Fruit fly (Drosophila melanogaster): Measurements from ENCODE around the gene CG7049.
A peak's percentile ranks its signal among the peaks of the same experiment; 100 is the strongest.

Gene CG7049

dm6 chr3L:223019-223902 lies 47.2 kb upstream of the CG7049 start, which contains the start of the genes pyx and CG33229 (continued):
- no peak for TF ChIP-seq CrebA (GFP tag; optimal IDR thresholded peaks at IDR 0.05; ENCODE audit: borderline replicate concordance)
- TF ChIP-seq dmrt93B (GFP tag; optimal IDR thresholded peaks at IDR 0.05) = peak; percentile 73
- TF ChIP-seq woc (GFP tag; optimal IDR thresholded peaks at IDR 0.05) = peak; percentile 37
- no peak for TF ChIP-seq CG32264 (GFP tag; optimal IDR thresholded peaks at IDR 0.05)
- TF ChIP-seq rgr (GFP tag; optimal IDR thresholded peaks at IDR 0.05) = peak; percentile 58
- peak in 1 of 2 experiments; percentile 81 for TF ChIP-seq foxo (GFP tag; optimal IDR thresholded peaks at IDR 0.05)

- TF ChIP-seq brk (GFP tag; optimal IDR thresholded peaks at IDR 0.05) (no peak), sage (GFP tag; optimal IDR thresholded peaks at IDR 0.05) (no peak), h (GFP tag; optimal IDR thresholded peaks at IDR 0.05) (no peak), sv (GFP tag; optimal IDR thresholded peaks at IDR 0.05) (no peak), fru (GFP tag; optimal IDR thresholded peaks at IDR 0.05) (no peak)
These were observed 41.6 kb upstream of the CG7049 start, which contains the start of gene CG13877 for dm6 chr3L:217480-218118. CG13877 (plus strand) TSS chr3L:218068.

dm6 chr3L:216325-216724 lies 40.3 kb upstream of the CG7049 start, which contains the start of gene Kaz1-ORFB:
Kaz1-ORFB (plus strand) TSS chr3L:216625.
- TF ChIP-seq dl (GFP tag; optimal IDR thresholded peaks at IDR 0.05; ENCODE audit: insufficient read depth in 1 of 2, partially characterized antibody in 2 of 2) (no peak), dmrt93B (GFP tag; optimal IDR thresholded peaks at IDR 0.05) (no peak), OdsH (GFP tag; optimal IDR thresholded peaks at IDR 0.05) (no peak), Abd-B (GFP tag; optimal IDR thresholded peaks at IDR 0.05) (no peak), brk (GFP tag; optimal IDR thresholded peaks at IDR 0.05) (no peak), N (GFP tag; optimal IDR thresholded peaks at IDR 0.05) (no peak), Sp1 (GFP tag; optimal IDR thresholded peaks at IDR 0.05) (no peak), CG32264 (GFP tag; optimal IDR thresholded peaks at IDR 0.05) (no peak), br (GFP tag; optimal IDR thresholded peaks at IDR 0.05) (no peak), foxo (GFP tag; optimal IDR thresholded peaks at IDR 0.05) (no peak), Dfd (GFP tag; optimal IDR thresholded peaks at IDR 0.05) (no peak), CrebA (GFP tag; optimal IDR thresholded peaks at IDR 0.05; ENCODE audit: borderline replicate concordance) (no peak), Hr83 (GFP tag; optimal IDR thresholded peaks at IDR 0.05; ENCODE audit: poor library complexity, severe bottlenecking) (no peak), Myc (optimal IDR thresholded peaks at IDR 0.05) (no peak), sv (GFP tag; optimal IDR thresholded peaks at IDR 0.05) (no peak)

- TF ChIP-seq Myc (optimal IDR thresholded peaks at IDR 0.05) = no peak
- TF ChIP-seq OdsH (GFP tag; optimal IDR thresholded peaks at IDR 0.05) = no peak
- no peak for TF ChIP-seq Hnf4 (GFP tag; optimal IDR thresholded peaks at IDR 0.05)
- no peak for TF ChIP-seq foxo (GFP tag; optimal IDR thresholded peaks at IDR 0.05)
- no peak for TF ChIP-seq Dfd (GFP tag; optimal IDR thresholded peaks at IDR 0.05)
- TF ChIP-seq h (GFP tag; optimal IDR thresholded peaks at IDR 0.05) = no peak
- no peak for TF ChIP-seq ey (GFP tag; optimal IDR thresholded peaks at IDR 0.05)
- no peak for TF ChIP-seq rgr (GFP tag; optimal IDR thresholded peaks at IDR 0.05)
- TF ChIP-seq brk (GFP tag; optimal IDR thresholded peaks at IDR 0.05) = no peak
- TF ChIP-seq dsf (GFP tag; optimal IDR thresholded peaks at IDR 0.05; ENCODE audit: borderline replicate concordance) = no peak
These were observed 36.5 kb upstream of the CG7049 start, which contains the start of the genes thoc7 and Dis3l2 for dm6 chr3L:212520-212919. thoc7 (minus strand) TSS chr3L:212687. Dis3l2 (plus strand) TSS chr3L:212709.

- TF ChIP-seq psq (GFP tag; optimal IDR thresholded peaks at IDR 0.05) = peak; percentile 21
- no peak for TF ChIP-seq Hnf4 (GFP tag; optimal IDR thresholded peaks at IDR 0.05)
- no peak for TF ChIP-seq Hr78 (GFP tag; optimal IDR thresholded peaks at IDR 0.05)
- no peak for TF ChIP-seq Rel (GFP tag; optimal IDR thresholded peaks at IDR 0.05)
- peak; percentile 30 for TF ChIP-seq Rel (tag; optimal IDR thresholded peaks at IDR 0.05)
- TF ChIP-seq HLH106 (tag; optimal IDR thresholded peaks at IDR 0.05) = no peak
These were observed 35.2 kb upstream of the CG7049 start, which contains the start of gene Prp4k for dm6 chr3L:211200-211599. Prp4k (minus strand) TSS chr3L:211457.
